Fruit fly (Drosophila melanogaster) whole organism, larva: ENCODE results near the gene Spg7.

Experiments
- noc ChIP-seq: fragments of 200-800 bp; sonication (Bioruptor generic); optimal IDR thresholded peaks from 3 replicates; lab custom pipeline; 2019; ENCODE audit warnings: missing biosample characterization, mild to moderate bottlenecking, missing genetic modification characterization, moderate library complexity

Spg7 gene

DNA sequence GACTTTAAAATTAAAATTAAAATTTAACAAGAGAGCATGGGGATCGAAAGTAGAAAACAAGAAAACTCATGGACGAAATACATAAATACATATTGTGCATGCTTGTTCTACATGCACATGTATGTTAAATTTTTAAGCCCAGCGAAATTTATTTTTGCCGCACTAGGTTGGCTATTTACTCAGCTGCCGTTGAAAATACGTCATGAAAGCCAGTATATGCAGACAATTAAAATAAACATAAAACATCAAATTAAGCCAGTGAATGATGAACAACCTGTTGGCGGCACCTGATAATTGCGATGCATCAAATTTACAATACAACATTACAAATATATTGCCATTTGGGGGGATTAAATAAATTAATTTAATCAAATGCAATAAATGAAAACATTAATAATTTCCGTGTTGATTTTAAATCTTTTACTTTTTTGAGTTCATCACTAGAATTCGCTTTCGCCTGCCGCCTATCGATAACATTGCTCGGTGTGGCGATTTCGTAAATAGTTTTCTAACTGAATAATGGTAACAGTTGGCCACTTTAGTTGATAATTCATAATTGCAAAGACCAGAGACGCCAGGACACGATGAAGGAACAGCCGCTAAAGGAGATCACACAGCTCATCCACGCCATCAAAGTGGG lies 6.2 kb upstream of the Spg7 start, which contains the start of gene eIF2Bbeta:
Gene eIF2Bbeta (plus strand): TSS at position 438 of the 640 bp plus-strand sequence.
- no peak for TF ChIP-seq noc

- TF ChIP-seq noc = peak; percentile 100
Observed at dm6 chrX:2703693-2704092, 5.7 kb upstream of the Spg7 start, which contains the start of gene Ugalt. Gene Ugalt, minus strand, starts transcription at chrX:2703852.

DNA sequence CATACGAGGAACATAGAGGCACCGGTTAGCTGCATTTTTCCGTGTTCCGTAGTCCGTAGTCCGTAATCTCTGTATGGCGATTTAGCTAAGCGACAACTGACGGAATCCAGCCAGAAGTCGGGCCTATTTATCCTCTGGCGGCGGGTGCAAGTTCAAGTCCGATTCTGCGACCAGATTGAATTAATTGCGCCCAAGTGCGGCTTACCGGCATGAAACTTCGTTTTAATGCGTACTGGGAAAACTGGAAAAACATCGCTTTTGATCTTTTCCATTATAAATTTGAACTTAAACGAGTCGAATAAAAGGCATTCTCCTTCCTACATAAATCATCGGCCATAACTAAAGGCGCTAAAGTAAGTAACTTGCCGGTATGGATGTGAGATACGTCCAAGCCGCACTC lies 4.2 kb downstream of the Spg7 start, which contains the start of gene dyw:
Gene dyw (minus strand): TSS at position 101 of the 400 bp plus-strand sequence.
- no peak for TF ChIP-seq noc

DNA sequence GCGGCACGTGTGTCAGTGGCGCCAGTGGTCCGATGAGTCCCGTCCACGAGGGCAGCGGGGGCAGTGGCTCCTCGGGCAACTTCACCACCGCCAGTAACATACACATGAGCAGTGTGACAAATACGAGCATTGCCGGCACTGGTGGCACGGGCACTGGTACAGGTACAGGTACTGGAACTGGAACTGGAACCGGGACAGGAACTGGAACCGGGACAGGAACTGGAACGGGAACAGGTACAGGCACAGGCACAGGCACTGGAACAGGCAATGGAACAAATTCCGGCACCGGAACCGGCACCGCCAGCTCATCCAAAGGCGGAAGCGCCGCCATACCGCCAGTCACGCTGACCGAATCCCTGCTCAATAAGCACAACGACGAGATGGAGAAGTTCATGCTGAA lies 7.6 kb downstream of the Spg7 start:
- no peak for TF ChIP-seq noc

dm6 chrX:2686930-2687329 lies 11.1 kb downstream of the Spg7 start:
- no peak for TF ChIP-seq noc

dm6 chrX:2685580-2685979 lies 12.4 kb downstream of the Spg7 start, which contains the start of gene per:
Gene per, plus strand, starts transcription at chrX:2685580.
- no peak for TF ChIP-seq noc

DNA sequence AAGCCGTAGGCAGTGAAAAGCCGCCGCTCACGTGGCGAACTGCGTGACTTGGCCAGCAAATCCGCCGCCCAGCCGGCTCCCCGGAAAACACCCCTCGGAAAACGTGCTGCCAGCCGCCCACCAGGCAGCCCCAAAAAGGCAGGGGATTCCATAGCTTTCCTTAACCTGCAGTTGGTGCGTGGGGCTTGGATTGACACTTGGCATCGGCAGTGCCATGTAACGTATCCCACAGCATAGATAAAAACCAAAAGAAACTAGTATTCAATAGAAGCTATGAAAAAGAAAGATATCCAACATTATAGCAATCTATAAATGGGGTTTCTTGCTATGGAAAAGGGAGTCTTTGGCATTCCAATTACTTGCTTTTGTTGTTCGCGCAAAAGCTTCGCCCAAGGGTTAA lies 13.0 kb downstream of the Spg7 start:
- no peak for TF ChIP-seq noc

- no peak for TF ChIP-seq noc
Observed at dm6 chrX:2684442-2684841, 13.6 kb downstream of the Spg7 start.

DNA sequence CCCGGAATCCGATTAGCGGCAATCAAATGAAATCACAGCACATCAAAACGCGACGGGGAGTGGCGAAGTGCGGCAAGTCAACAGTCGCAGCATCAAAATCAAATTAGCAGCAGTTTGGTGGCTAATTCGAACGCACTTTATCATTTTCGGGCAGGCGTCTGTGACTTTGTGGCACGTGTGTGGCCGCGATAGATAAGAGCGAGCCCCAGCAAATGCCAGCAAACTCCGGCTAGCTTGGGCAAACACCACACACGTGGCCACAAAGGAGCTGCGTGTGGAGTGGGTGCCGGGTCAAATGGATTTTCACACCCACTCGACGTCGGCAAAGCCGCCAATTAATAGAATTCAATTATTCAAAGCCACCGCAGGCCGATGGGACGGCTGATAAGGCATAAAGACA lies 14.1 kb downstream of the Spg7 start:
- no peak for TF ChIP-seq noc

DNA sequence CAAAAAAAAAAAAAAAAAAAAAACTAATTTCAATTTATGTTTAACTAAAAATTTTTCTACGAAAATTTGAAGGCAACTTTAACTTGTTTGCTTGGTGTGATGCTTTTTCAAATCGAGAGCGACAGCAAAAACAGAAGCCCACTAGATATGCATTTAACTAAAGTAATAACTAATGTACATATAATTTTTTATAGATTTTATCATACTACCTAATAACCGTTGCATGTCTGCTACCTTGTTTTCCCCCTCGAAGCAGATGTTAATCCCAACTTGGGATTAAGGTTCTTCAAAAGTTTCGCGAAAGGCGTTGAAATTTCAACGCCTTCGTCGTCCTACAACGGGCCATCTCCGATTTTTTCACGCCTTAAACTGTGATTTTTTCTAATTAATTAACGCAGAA lies 15.2 kb downstream of the Spg7 start, which contains the start of gene CG2652:
Gene CG2652 (minus strand): TSS at position 101 of the 400 bp plus-strand sequence.
- TF ChIP-seq noc = no peak

dm6 chrX:2681601-2682000 lies 16.4 kb downstream of the Spg7 start, which contains the start of gene HLH3B:
Gene HLH3B, minus strand, starts transcription at chrX:2681723.
- TF ChIP-seq noc = no peak

DNA sequence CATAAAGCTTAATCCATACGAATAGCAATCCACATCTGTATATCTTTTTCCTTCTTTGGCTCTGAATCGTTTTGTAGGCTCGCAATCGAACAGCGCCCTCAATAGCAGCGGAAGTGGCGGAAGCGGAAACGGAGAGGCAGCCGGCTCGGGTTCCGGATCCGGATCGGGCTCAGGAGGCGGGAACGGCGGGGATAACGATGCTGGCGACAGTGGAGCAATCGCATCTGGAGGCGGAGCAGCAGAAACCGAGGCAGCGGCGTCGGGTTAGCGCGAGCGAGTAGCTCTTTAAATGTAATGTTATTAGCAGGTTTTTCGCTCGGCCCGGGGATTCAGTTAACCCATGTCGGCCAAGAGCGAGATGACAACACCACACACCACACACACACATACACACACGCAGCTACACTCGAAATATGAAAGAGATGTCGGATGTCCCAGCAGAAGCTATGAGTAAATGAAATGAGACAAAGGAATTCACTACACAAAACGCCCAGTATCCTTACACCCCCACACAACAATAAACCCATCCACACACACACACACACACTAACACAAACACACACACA lies 20.9 kb downstream of the Spg7 start:
- TF ChIP-seq noc = no peak

- no peak for TF ChIP-seq noc
Observed at dm6 chrX:2663416-2663815, 34.6 kb downstream of the Spg7 start.

- TF ChIP-seq noc = no peak
Observed at dm6 chrX:2662540-2663133, 35.4 kb downstream of the Spg7 start.

DNA sequence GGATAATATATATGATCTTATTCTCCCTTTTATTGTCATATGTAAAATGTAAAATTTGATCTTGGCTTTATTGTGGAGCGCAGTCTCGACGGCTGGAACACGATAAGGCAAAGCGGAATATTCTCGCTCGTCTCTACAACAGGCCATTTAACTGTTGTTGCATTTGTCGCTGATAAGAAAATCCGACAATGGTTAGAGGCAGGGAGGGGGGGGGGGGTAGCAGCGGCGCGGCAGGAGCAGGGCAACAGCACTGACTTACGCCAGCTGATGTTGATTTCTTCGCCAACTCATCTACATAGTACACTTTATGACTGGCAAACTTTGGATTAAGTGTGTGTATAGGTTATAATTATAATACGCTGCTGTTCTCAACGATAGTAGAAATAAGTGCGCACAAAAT lies 36.3 kb downstream of the Spg7 start:
- peak; percentile 45 for TF ChIP-seq noc

DNA sequence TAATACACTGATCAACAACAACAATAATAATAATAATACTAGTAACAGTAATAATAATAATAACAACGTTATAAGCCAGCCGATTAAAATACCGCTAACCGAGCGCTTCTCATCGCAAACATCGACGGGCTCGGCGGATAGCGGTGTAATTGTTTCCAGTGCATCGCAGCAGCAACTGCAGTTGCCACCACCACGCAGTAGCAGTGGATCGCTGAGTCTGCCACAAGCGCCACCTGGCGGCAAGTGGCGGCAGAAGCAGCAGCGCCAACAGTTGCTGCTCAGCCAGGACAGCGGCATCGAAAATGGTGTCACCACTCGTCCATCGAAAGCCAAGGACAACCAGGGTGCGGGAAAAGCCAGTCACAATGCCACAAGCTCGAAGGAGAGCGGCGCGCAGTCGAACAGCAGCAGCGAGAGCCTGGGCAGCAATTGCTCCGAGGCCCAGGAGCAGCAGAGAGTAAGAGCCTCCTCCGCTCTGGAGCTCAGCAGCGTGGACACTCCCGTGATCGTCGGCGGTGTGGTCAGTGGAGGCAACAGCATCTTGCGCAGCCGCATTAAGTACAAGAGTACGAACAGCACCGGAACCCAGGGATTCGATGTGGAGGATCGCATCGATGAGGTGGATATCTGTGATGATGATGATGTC lies 38.5 kb downstream of the Spg7 start:
- TF ChIP-seq noc = no peak

DNA sequence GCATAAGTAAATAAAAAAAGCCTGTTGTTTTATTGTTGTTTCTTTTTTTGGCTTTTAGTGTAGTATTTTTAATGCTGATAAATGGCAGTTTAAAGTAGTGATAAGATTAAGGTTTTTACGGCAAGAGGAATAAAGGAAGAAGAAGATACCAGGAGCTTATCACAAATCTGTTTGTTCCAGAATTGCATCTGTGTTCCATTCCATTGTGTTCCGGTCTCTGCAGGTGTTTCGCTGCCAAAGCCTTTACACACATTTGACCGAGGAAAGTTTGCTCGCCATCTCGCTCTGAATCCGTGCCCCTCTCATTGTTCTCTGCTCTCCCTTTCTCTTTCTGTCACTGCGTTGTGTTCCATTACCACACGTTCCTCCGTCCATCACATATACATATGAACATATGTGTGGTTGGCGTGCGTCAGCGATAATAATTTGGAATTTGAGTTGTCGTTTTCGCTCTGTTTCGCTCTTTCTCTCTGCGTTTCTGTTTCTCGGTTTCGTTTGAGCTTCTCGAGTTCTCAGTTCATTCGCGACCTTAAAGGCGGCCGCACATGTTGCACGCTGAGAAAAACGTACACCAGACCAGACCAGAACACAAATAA lies 39.7 kb downstream of the Spg7 start:
- TF ChIP-seq noc = peak; percentile 69
